Worm (Caenorhabditis elegans) whole organism, L4 larva: ENCODE results near the gene F32D8.5.

Experiments
- F10B5.3 ChIP-seq: sonication (generic microtip); optimal IDR thresholded peaks from 2 replicates; lab custom pipeline; 2016; ENCODE audit warnings: mild to moderate bottlenecking, missing genetic modification characterization, missing compliant biosample characterization
- F26F4.8 ChIP-seq: fragments of 200-800 bp; sonication (Bioruptor generic); conservative IDR thresholded peaks from 2 replicates; pipeline ENCODE4 v1.3.6; 2022; ENCODE audit warnings: missing genetic modification characterization, missing compliant biosample characterization
- F49E8.2 ChIP-seq: sonication (generic microtip); optimal IDR thresholded peaks from 2 replicates; lab custom pipeline; 2016; ENCODE audit warnings: missing compliant biosample characterization, mild to moderate bottlenecking, missing genetic modification characterization, borderline replicate concordance
- R02D3.7 ChIP-seq: fragments of 150-350 bp; sonication (generic microtip); optimal IDR thresholded peaks from 3 replicates; lab custom pipeline; 2014; ENCODE audit warnings: missing biosample characterization, missing genetic modification characterization
- T20F7.1 ChIP-seq: fragments of 200-800 bp; sonication (Bioruptor generic); optimal IDR thresholded peaks from 2 replicates; lab custom pipeline; 2018; ENCODE audit warnings: mild to moderate bottlenecking, missing genetic modification characterization, missing compliant biosample characterization
- T26A8.4 ChIP-seq: fragments of 200-800 bp; sonication (Bioruptor generic); IDR thresholded peaks from 2 replicates; pipeline ENCODE4 v1.3.6; 2022; ENCODE audit warnings: missing genetic modification characterization, missing compliant biosample characterization
- ZK337.2 ChIP-seq: fragments of 200-800 bp; sonication (Bioruptor generic); IDR thresholded peaks from 2 replicates; pipeline ENCODE4 v1.3.6; 2022; ENCODE audit warnings: missing genetic modification reagents, missing genetic modification characterization, missing compliant biosample characterization
- aha-1 ChIP-seq: fragments of 150-350 bp; peaks from one replicate; lab custom pipeline; 2014; ENCODE audit warnings: missing biosample characterization, missing genetic modification characterization
- attf-4 ChIP-seq: sonication (generic microtip); optimal IDR thresholded peaks from 3 replicates; lab custom pipeline; 2017; ENCODE audit warnings: missing biosample characterization, missing genetic modification characterization
- ceh-20 ChIP-seq: fragments of 200-800 bp; sonication (Bioruptor generic); IDR thresholded peaks from 2 replicates; pipeline ENCODE4 v1.3.6; 2022; ENCODE audit warnings: missing genetic modification reagents, missing genetic modification characterization, missing compliant biosample characterization
- ceh-32 ChIP-seq: sonication (generic microtip); optimal IDR thresholded peaks from 2 replicates; lab custom pipeline; 2016; ENCODE audit warnings: mild to moderate bottlenecking, missing genetic modification characterization, missing compliant biosample characterization; ENCODE audit not compliant: poor library complexity
- ceh-82 ChIP-seq: sonication (generic microtip); optimal IDR thresholded peaks from 2 replicates; lab custom pipeline; 2017; ENCODE audit warnings: missing biosample characterization, missing genetic modification characterization
- ces-1 ChIP-seq: fragments of 150-350 bp; sonication (generic microtip); optimal IDR thresholded peaks from 4 replicates; lab custom pipeline; 2014; ENCODE audit warnings: missing biosample characterization, missing genetic modification reagents, missing genetic modification characterization
- ctbp-1 ChIP-seq: fragments of 200-800 bp; sonication (Bioruptor generic); IDR thresholded peaks from 2 replicates; pipeline ENCODE4 v1.3.6; 2022; ENCODE audit warnings: missing genetic modification reagents, missing genetic modification characterization, missing compliant biosample characterization
- daf-12 ChIP-seq: fragments of 150-350 bp; optimal IDR thresholded peaks from 2 replicates; lab custom pipeline; 2014; ENCODE audit warnings: missing biosample characterization, missing genetic modification reagents, missing genetic modification characterization
- daf-8 ChIP-seq: fragments of 200-800 bp; sonication (Bioruptor generic); IDR thresholded peaks from 2 replicates; pipeline ENCODE4 v1.3.6; 2022; ENCODE audit warnings: missing genetic modification characterization, missing compliant biosample characterization
- dmd-6 ChIP-seq: fragments of 200-800 bp; sonication (Bioruptor generic); IDR thresholded peaks from 2 replicates; pipeline ENCODE4 v1.3.6; 2022; ENCODE audit warnings: missing genetic modification reagents, missing genetic modification characterization, missing compliant biosample characterization
- dmd-8 ChIP-seq: fragments of 200-800 bp; sonication (Bioruptor generic); IDR thresholded peaks from 2 replicates; pipeline ENCODE4 v1.3.6; 2022; ENCODE audit warnings: missing genetic modification characterization, missing compliant biosample characterization
- dve-1 ChIP-seq: sonication (generic microtip); optimal IDR thresholded peaks from 2 replicates; lab custom pipeline; 2017; ENCODE audit warnings: antibody characterized with exemption, mild to moderate bottlenecking, missing genetic modification characterization, missing compliant biosample characterization; ENCODE audit not compliant: insufficient read depth
- egl-43 ChIP-seq: fragments of 200-800 bp; sonication (Bioruptor generic); IDR thresholded peaks from 2 replicates; pipeline ENCODE4 v1.3.6; 2022; ENCODE audit warnings: missing genetic modification reagents, missing genetic modification characterization, missing compliant biosample characterization
- hif-1 ChIP-seq, 2 experiments: sonication (generic microtip); optimal IDR thresholded peaks; 2 replicates each; lab custom pipeline; 2016 to 2017; ENCODE audit warnings: missing compliant biosample characterization in 2 of 2, missing genetic modification characterization in 2 of 2, missing genetic modification reagents in 2 of 2, missing genotype in 2 of 2, mild to moderate bottlenecking in 1 of 2
- hlh-11 ChIP-seq: fragments of 200-800 bp; sonication (Bioruptor generic); optimal IDR thresholded peaks from 2 replicates; lab custom pipeline; 2018; ENCODE audit warnings: mild to moderate bottlenecking, missing genetic modification characterization, missing compliant biosample characterization
- hmg-1.1 ChIP-seq: fragments of 200-800 bp; sonication (Bioruptor generic); IDR thresholded peaks from 2 replicates; pipeline ENCODE4 v1.3.6; 2022; ENCODE audit warnings: missing genetic modification reagents, missing genetic modification characterization, missing compliant biosample characterization
- jun-1 ChIP-seq: fragments of 150-350 bp; optimal IDR thresholded peaks from 2 replicates; lab custom pipeline; 2014; ENCODE audit warnings: missing biosample characterization, missing genetic modification reagents, missing genetic modification characterization
- lin-1 ChIP-seq: fragments of 200-800 bp; sonication (Bioruptor generic); IDR thresholded peaks from 2 replicates; pipeline ENCODE4 v1.3.6; 2022; ENCODE audit warnings: missing genetic modification reagents, missing genetic modification characterization, missing compliant biosample characterization
- lin-13 ChIP-seq: fragments of 150-350 bp; optimal IDR thresholded peaks from 2 replicates; lab custom pipeline; 2014; ENCODE audit warnings: missing biosample characterization, missing genetic modification reagents, missing genetic modification characterization
- lsy-2 ChIP-seq, 2 experiments: fragments of 150-350 bp in 1 of 2; sonication (generic microtip) in 1 of 2; optimal IDR thresholded peaks; 2 replicates each; lab custom pipeline; 2014 to 2017; ENCODE audit warnings: missing biosample characterization in 2 of 2, missing genetic modification characterization in 2 of 2
- madf-5 ChIP-seq, 2 experiments: fragments of 200-800 bp; sonication (Bioruptor generic); IDR thresholded peaks; 2 replicates each; pipeline ENCODE4 v1.3.6; 2022; ENCODE audit warnings: missing compliant biosample characterization in 2 of 2, missing genetic modification characterization in 2 of 2
- mdl-1 ChIP-seq, 2 experiments: fragments of 150-350 bp in 1 of 2; sonication (generic microtip) in 1 of 2; optimal IDR thresholded peaks; 2 replicates each; lab custom pipeline; 2014 to 2017; ENCODE audit warnings: missing biosample characterization in 2 of 2, missing genetic modification characterization in 2 of 2
- mes-2 ChIP-seq: sonication (generic microtip); optimal IDR thresholded peaks from 2 replicates; lab custom pipeline; 2016; ENCODE audit warnings: missing genotype, mild to moderate bottlenecking, missing genetic modification characterization, missing compliant biosample characterization; ENCODE audit not compliant: poor library complexity, severe bottlenecking
- mxl-2 ChIP-seq: fragments of 200-800 bp; sonication (Bioruptor generic); conservative IDR thresholded peaks from 2 replicates; pipeline ENCODE4 v1.3.6; 2022; ENCODE audit warnings: missing genetic modification reagents, missing genetic modification characterization, missing compliant biosample characterization
- nhr-102 ChIP-seq: sonication (generic microtip); optimal IDR thresholded peaks from 2 replicates; lab custom pipeline; 2016; ENCODE audit warnings: mild to moderate bottlenecking, missing genetic modification characterization, moderate library complexity, missing compliant biosample characterization
- nhr-11 ChIP-seq: fragments of 150-350 bp; optimal IDR thresholded peaks from 2 replicates; lab custom pipeline; 2014; ENCODE audit warnings: missing biosample characterization, missing genetic modification characterization
- nhr-237 ChIP-seq: sonication (generic microtip); optimal IDR thresholded peaks from 2 replicates; lab custom pipeline; 2017; ENCODE audit warnings: missing biosample characterization, missing genetic modification characterization
- nhr-28 ChIP-seq: fragments of 150-350 bp; optimal IDR thresholded peaks from 2 replicates; lab custom pipeline; 2014; ENCODE audit warnings: missing biosample characterization, missing genetic modification characterization
- nhr-42 ChIP-seq: fragments of 200-800 bp; sonication (Bioruptor generic); IDR thresholded peaks from 2 replicates; pipeline ENCODE4 v1.3.6; 2022; ENCODE audit warnings: missing genetic modification characterization, missing compliant biosample characterization
- nhr-48 ChIP-seq: sonication (generic microtip); optimal IDR thresholded peaks from 2 replicates; lab custom pipeline; 2016; ENCODE audit warnings: mild to moderate bottlenecking, missing genetic modification characterization, missing compliant biosample characterization
- nhr-77 ChIP-seq: fragments of 150-350 bp; optimal IDR thresholded peaks from 2 replicates; lab custom pipeline; 2014; ENCODE audit warnings: missing biosample characterization, missing genetic modification characterization
- pha-4 ChIP-seq, 2 experiments: fragments of 150-350 bp in 1 of 2; fragments of 200-800 bp in 1 of 2; sonication (Bioruptor generic) in 1 of 2; IDR thresholded peaks in 1 of 2; optimal IDR thresholded peaks in 1 of 2; 2 replicates each; pipeline versions ENCODE4 v1.3.6 to Lab custom; 2014 to 2022; ENCODE audit warnings: missing genetic modification characterization in 2 of 2, missing genetic modification reagents in 2 of 2, missing biosample characterization in 1 of 2, missing compliant biosample characterization in 1 of 2
- rbr-2 ChIP-seq: sonication (generic microtip); optimal IDR thresholded peaks from 2 replicates; lab custom pipeline; 2016; ENCODE audit warnings: missing genotype, missing genetic modification characterization, missing compliant biosample characterization
- saeg-2 ChIP-seq: fragments of 200-800 bp; sonication (Bioruptor generic); IDR thresholded peaks from 2 replicates; pipeline ENCODE4 v1.3.6; 2022; ENCODE audit warnings: missing genetic modification reagents, missing genetic modification characterization, missing compliant biosample characterization
- set-16 ChIP-seq: fragments of 200-800 bp; sonication (Bioruptor generic); IDR thresholded peaks from 2 replicates; pipeline ENCODE4 v1.3.6; 2022; ENCODE audit warnings: missing genetic modification reagents, missing genetic modification characterization, missing compliant biosample characterization
- snpc-1.2 ChIP-seq: fragments of 200-800 bp; sonication (Bioruptor generic); IDR thresholded peaks from 2 replicates; pipeline ENCODE4 v1.3.6; 2022; ENCODE audit warnings: missing genetic modification reagents, missing genetic modification characterization, missing compliant biosample characterization
- snpc-4 ChIP-seq: fragments of 150-350 bp; optimal IDR thresholded peaks from 2 replicates; lab custom pipeline; 2014; ENCODE audit warnings: missing biosample characterization, missing genetic modification characterization
- spr-3 ChIP-seq: fragments of 200-800 bp; sonication (Bioruptor generic); optimal IDR thresholded peaks from 2 replicates; lab custom pipeline; 2018; ENCODE audit warnings: mild to moderate bottlenecking, missing genetic modification characterization, missing compliant biosample characterization
- unc-62 ChIP-seq, 3 experiments: fragments of 150-350 bp in 1 of 3; sonication (generic microtip); optimal IDR thresholded peaks in 2 of 3; peaks in 1 of 3; 1 replicate in 1 of 3; 2 replicates in 2 of 3; lab custom pipeline; 2014 to 2017; ENCODE audit warnings: missing biosample characterization in 3 of 3, missing genetic modification characterization in 3 of 3, missing genetic modification reagents in 3 of 3, missing genotype in 1 of 3
- zag-1 ChIP-seq: fragments of 150-350 bp; optimal IDR thresholded peaks from 2 replicates; lab custom pipeline; 2014; ENCODE audit warnings: missing biosample characterization, missing genetic modification characterization

F32D8.5 gene

ce11 chrV:10874938-10875599 lies 19.5 kb upstream of the F32D8.5 start (continued):
- TF ChIP-seq pha-4 (GFP tag; IDR thresholded peaks at IDR 0.05; lab: Robert Waterston, UW) (no peak), pha-4 (tag; optimal IDR thresholded peaks at IDR 0.05; lab: Kevin White, UChicago) (no peak), nhr-102 (tag; lab: Kevin White, UChicago) (no peak), ceh-82 (tag; lab: Kevin White, UChicago) (no peak), mdl-1 (tag; optimal IDR thresholded peaks at IDR 0.05; lab: Kevin White, UChicago) (no peak), dmd-8 (GFP tag; lab: Robert Waterston, UW) (no peak), lin-1 (GFP tag; lab: Robert Waterston, UW) (no peak), F49E8.2 (no peak), dve-1 (tag; lab: Kevin White, UChicago) (no peak), T20F7.1 (GFP tag; lab: Kevin White, UChicago) (no peak), daf-12 (tag; lab: Kevin White, UChicago) (no peak), snpc-1.2 (GFP tag; lab: Robert Waterston, UW) (no peak), madf-5 (GFP tag; IDR thresholded peaks at IDR 0.05; lab: Robert Waterston, UW) (no peak), aha-1 (tag; lab: Kevin White, UChicago) (peak; percentile 79), zag-1 (tag; lab: Kevin White, UChicago) (no peak), ctbp-1 (GFP tag; lab: Robert Waterston, UW) (peak; percentile 68; the same call in 1 of the 2 replicates), nhr-77 (no peak), nhr-42 (no peak)

DNA sequence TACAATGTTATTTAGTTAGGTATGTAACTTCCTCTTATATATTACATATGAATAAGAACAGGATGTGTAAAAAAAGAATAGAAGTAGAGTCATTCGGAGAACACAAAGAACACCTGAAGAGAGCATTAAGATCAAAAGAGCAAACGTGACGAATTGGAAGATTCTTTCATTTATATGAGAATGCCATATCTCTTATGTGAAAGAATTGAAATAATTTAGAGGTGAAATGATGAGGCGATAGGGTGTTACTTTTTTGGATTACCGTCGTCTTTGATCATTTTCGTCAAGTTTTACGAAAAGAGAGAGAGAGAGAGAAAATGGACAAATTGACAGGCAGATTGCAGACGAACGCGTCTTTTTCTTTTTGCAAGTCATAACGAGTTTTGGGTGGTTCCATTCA lies 18.1 kb upstream of the F32D8.5 start:
- TF ChIP-seq attf-4 (no peak), rbr-2 (tag; lab: Kevin White, UChicago) (no peak), mxl-2 (GFP tag; lab: Robert Waterston, UW) (no peak), T20F7.1 (GFP tag; lab: Kevin White, UChicago) (no peak), ces-1 (GFP tag; lab: Kevin White, UChicago) (no peak), snpc-4 (tag; lab: Kevin White, UChicago) (no peak), mdl-1 (tag; optimal IDR thresholded peaks at IDR 0.05; lab: Kevin White, UChicago) (peak in 1 of 2 experiments; percentile 4), nhr-48 (no peak), madf-5 (GFP tag; IDR thresholded peaks at IDR 0.05; lab: Robert Waterston, UW) (no peak), saeg-2 (GFP tag; lab: Robert Waterston, UW) (no peak), hif-1 (tag; optimal IDR thresholded peaks at IDR 0.05; lab: Kevin White, UChicago) (peak in 1 of 2 experiments; percentile 85), ZK337.2 (GFP tag; lab: Robert Waterston, UW) (no peak), ceh-32 (no peak), unc-62 (GFP tag; optimal IDR thresholded peaks at IDR 0.05 in 1 of 2; lab: Kevin White, UChicago) (peak in 1 of 2 experiments; percentile 14), unc-62 (tag; optimal IDR thresholded peaks at IDR 0.05; lab: Kevin White, UChicago) (no peak), lin-13 (GFP tag; lab: Kevin White, UChicago) (no peak), daf-8 (GFP tag; lab: Robert Waterston, UW) (no peak), dmd-8 (GFP tag; lab: Robert Waterston, UW) (no peak), ceh-20 (GFP tag; lab: Robert Waterston, UW) (no peak), nhr-237 (tag; lab: Kevin White, UChicago) (no peak), mes-2 (tag; lab: Kevin White, UChicago) (no peak), R02D3.7 (tag; lab: Kevin White, UChicago) (no peak), nhr-11 (tag; lab: Kevin White, UChicago) (no peak), F26F4.8 (GFP tag; lab: Robert Waterston, UW) (no peak), F10B5.3 (no peak), jun-1 (tag; lab: Kevin White, UChicago) (no peak), set-16 (GFP tag; lab: Robert Waterston, UW) (no peak), hmg-1.1 (GFP tag; lab: Robert Waterston, UW) (no peak), nhr-28 (tag; lab: Kevin White, UChicago) (peak; percentile 12), dmd-6 (GFP tag; lab: Robert Waterston, UW) (no peak; the same call in 1 of the 2 replicates), aha-1 (tag; lab: Kevin White, UChicago) (peak; percentile 97), T26A8.4 (GFP tag; lab: Robert Waterston, UW) (no peak), spr-3 (GFP tag; lab: Kevin White, UChicago) (no peak), lsy-2 (tag; optimal IDR thresholded peaks at IDR 0.05; lab: Kevin White, UChicago) (peak in 1 of 2 experiments; percentile 51), ceh-82 (tag; lab: Kevin White, UChicago) (no peak), hlh-11 (peak; percentile 12), egl-43 (GFP tag; lab: Robert Waterston, UW) (no peak)
